Worm (Caenorhabditis elegans): ENCODE data around the gene tbc-16.

- TF ChIP-seq efl-1 (GFP tag; optimal IDR thresholded peaks at IDR 0.05) (no peak), nfya-2 (GFP tag; IDR thresholded peaks at IDR 0.05) (no peak), dpl-1 (GFP tag; optimal IDR thresholded peaks at IDR 0.05) (no peak), mes-4 (tag; optimal IDR thresholded peaks at IDR 0.05) (no peak), K11D2.4 (GFP tag; IDR thresholded peaks at IDR 0.05) (no peak), F49E8.2 (tag; optimal IDR thresholded peaks at IDR 0.05; ENCODE audit: insufficient read depth) (no peak), Y67H2A.10 (GFP tag; conservative IDR thresholded peaks at IDR 0.05) (no peak)
Measured at ce11 chrX:5862408-5862807, 34.7 kb upstream of the tbc-16 start, which contains the start of gene ctbp-1.

Measured in whole organism, young adult.